Worm (Caenorhabditis elegans) whole organism, midembryonic: ENCODE results near the gene tomm-22.
"Not testable (repeated sequence)": the region's sequence is repeated elsewhere in the genome, so short reads cannot be mapped to it uniquely, and the experiment has no call there.

Experiments
- T22C8.4 ChIP-seq: fragments of 200-800 bp; sonication (Bioruptor generic); IDR thresholded peaks from 2 replicates; pipeline ENCODE4 v1.3.6; 2022; ENCODE audit warnings: missing genetic modification characterization, missing compliant biosample characterization
- flt-1 ChIP-seq: fragments of 200-800 bp; sonication (Bioruptor generic); IDR thresholded peaks from 2 replicates; pipeline ENCODE4 v1.3.6; 2022; ENCODE audit warnings: missing genetic modification characterization, missing compliant biosample characterization
- klf-2 ChIP-seq: fragments of 200-800 bp; sonication (Bioruptor generic); conservative IDR thresholded peaks from 2 replicates; pipeline ENCODE4 v1.3.6; 2022; ENCODE audit warnings: missing genetic modification reagents, missing genetic modification characterization, missing compliant biosample characterization
- med-1 ChIP-seq: sonication (generic microtip); optimal IDR thresholded peaks from 2 replicates; lab custom pipeline; 2017; ENCODE audit warnings: missing genetic modification characterization, mild to moderate bottlenecking, missing compliant biosample characterization, antibody characterized with exemption, missing genetic modification reagents; ENCODE audit not compliant: insufficient read depth
- ref-1 ChIP-seq: fragments of 200-800 bp; sonication (Bioruptor generic); conservative IDR thresholded peaks from 2 replicates; pipeline ENCODE4 v1.3.6; 2022; ENCODE audit warnings: missing genetic modification reagents, missing genetic modification characterization, missing compliant biosample characterization
- tab-1 ChIP-seq: fragments of 200-800 bp; sonication (Bioruptor generic); IDR thresholded peaks from 2 replicates; pipeline ENCODE4 v1.3.6; 2022; ENCODE audit warnings: missing genetic modification characterization, missing compliant biosample characterization
- ztf-29 ChIP-seq: fragments of 200-800 bp; sonication (Bioruptor generic); IDR thresholded peaks from 2 replicates; pipeline ENCODE4 v1.3.6; 2022; ENCODE audit warnings: missing genetic modification reagents, missing genetic modification characterization, missing compliant biosample characterization

Gene tomm-22

ce11 chrII:452159-452558, 18.1 kb downstream of the tomm-22 start:
- 0 out of 2 replicates have a peak, but pooled peaks have one; percentile 33 for TF ChIP-seq flt-1 (GFP tag; lab: Robert Waterston, UW)

- TF ChIP-seq tab-1 (GFP tag; lab: Robert Waterston, UW); T22C8.4; ztf-29 (GFP tag; lab: Robert Waterston, UW): not testable (repeated sequence)
These were observed 29.2 kb downstream of the tomm-22 start, which contains the start of gene C24H12.1 for ce11 chrII:441102-441501. TSS of gene C24H12.1 (plus strand) at chrII:441402.

DNA sequence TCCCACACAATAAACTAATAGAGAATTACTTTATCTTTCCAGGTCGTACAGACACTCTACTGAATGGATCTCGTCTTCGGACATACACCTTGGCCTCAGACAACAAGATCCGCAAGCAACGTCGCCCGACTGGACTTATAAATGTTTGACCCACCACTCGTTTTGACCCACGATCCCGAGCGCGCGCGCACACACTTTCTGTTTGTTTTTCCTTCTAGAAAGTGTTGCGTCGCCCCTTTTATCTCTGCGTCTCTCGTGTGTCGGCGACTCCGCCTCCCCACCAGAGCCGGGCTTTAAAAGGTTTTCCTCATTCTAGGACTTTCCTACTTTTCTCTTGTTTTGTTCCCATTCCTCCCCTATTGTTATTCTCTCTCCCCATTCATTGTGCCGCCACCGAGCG, 33.0 kb downstream of the tomm-22 start:
- no peak for TF ChIP-seq tab-1 (GFP tag; lab: Robert Waterston, UW)
- no peak for TF ChIP-seq ref-1 (GFP tag; lab: Robert Waterston, UW)
- no peak for TF ChIP-seq klf-2 (GFP tag; lab: Robert Waterston, UW)
- TF ChIP-seq T22C8.4: no peak

DNA sequence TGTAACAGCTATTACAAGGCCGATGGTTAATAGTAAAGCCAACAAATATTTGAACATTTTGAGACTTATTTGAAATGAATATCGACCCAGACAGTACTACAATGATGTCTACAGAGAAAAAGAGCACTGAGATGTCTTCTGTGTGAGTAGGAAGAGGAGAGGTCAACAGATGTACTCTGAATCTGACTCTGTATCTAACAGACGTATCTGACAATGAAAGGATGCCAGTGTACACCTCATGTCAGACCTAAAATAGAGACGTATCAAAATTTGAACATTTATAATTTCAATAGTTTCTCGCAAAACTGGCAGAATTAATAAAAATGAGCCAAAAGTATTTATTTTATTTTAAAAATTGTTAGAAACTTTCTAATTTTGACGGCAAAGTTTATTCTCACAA, 47.2 kb downstream of the tomm-22 start, which contains the start of gene C24H12.8:
Gene C24H12.8 (minus strand): TSS at position 101 of the 400 bp plus-strand sequence.
- no peak for TF ChIP-seq tab-1 (GFP tag; lab: Robert Waterston, UW)
- TF ChIP-seq ref-1 (GFP tag; lab: Robert Waterston, UW): no peak
- TF ChIP-seq med-1 (GFP tag; lab: Kevin White, UChicago): no peak

ce11 chrII:418782-419181, 51.5 kb downstream of the tomm-22 start, which contains the start of gene C24H12.6:
TSS of gene C24H12.6 (minus strand) at chrII:418882.
- no peak for TF ChIP-seq klf-2 (GFP tag; lab: Robert Waterston, UW)
